Fruit fly (Drosophila melanogaster) whole organism, pupa: ENCODE data around the gene HisCl1.

Experiments used
- CG14655 ChIP-seq: fragments of 200-800 bp; sonication (Bioruptor generic); optimal IDR thresholded peaks from 3 replicates; lab custom pipeline; 2017; ENCODE audit warnings: mild to moderate bottlenecking, missing biosample characterization, missing genetic modification reagents, missing genetic modification characterization
- CG17806 ChIP-seq: fragments of 200-800 bp; sonication (Bioruptor generic); optimal IDR thresholded peaks from 2 replicates; lab custom pipeline; 2018; ENCODE audit warnings: missing biosample characterization, mild to moderate bottlenecking, missing genetic modification characterization, moderate library complexity
- CG32121 ChIP-seq: fragments of 200-800 bp; sonication (Bioruptor generic); IDR thresholded peaks from 2 replicates; pipeline ENCODE4 v1.3.6; 2022; ENCODE audit warnings: missing biosample characterization, missing genetic modification characterization

- no peak for TF ChIP-seq CG32121 (GFP tag; lab: Robert Waterston, UW)
- no peak for TF ChIP-seq CG17806 (tag; lab: Kevin White, UChicago)
- TF ChIP-seq CG14655 (GFP tag; lab: Kevin White, UChicago), result no peak
These were observed 45.2 kb upstream of the HisCl1 start, which contains the start of the genes Blm and CG14722 for dm6 chr3R:11741730-11742203.
